Worm (Caenorhabditis elegans): Measurements from ENCODE around the gene ins-5.
"Not testable (repeated sequence)": the region's sequence is repeated elsewhere in the genome, so short reads cannot be mapped to it uniquely, and the experiment has no call there.

Gene ins-5

DNA sequence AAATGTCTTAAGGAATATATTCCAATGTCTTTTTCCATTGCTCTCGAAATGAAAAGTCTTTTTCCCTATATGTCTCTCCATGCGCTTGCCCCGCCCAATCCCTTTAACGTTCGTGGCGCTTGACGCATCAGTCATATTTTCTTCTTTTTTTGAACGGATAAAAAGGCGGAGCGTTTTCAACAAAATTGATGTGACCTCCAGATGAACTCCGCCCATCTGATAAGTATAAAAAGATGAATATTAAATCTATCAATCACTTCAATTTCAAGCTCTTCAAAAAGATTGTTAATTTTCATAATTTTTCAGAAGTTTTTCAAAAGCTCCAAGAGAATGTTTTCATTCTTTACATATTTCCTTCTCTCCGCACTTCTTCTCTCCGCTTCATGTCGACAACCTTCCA, 1.3 kb upstream of the ins-5 start, which contains the start of gene ins-4:
Gene ins-4, plus strand, starts transcription at position 301 of the 400 bp plus-strand sequence.
- TF ChIP-seq mab-5 (tag; optimal IDR thresholded peaks at IDR 0.05) (no peak), sem-4 (tag; optimal IDR thresholded peaks at IDR 0.05) (no peak), nhr-25 (tag; optimal IDR thresholded peaks at IDR 0.05) (no peak), dmd-4 (tag; optimal IDR thresholded peaks at IDR 0.05) (no peak), snpc-4 (tag; optimal IDR thresholded peaks at IDR 0.05) (no peak), ztf-1 (GFP tag; conservative IDR thresholded peaks at IDR 0.05) (no peak), lin-11 (tag; optimal IDR thresholded peaks at IDR 0.05) (no peak), nhr-10 (tag; optimal IDR thresholded peaks at IDR 0.05) (no peak), nhr-129 (tag; optimal IDR thresholded peaks at IDR 0.05) (no peak)

DNA sequence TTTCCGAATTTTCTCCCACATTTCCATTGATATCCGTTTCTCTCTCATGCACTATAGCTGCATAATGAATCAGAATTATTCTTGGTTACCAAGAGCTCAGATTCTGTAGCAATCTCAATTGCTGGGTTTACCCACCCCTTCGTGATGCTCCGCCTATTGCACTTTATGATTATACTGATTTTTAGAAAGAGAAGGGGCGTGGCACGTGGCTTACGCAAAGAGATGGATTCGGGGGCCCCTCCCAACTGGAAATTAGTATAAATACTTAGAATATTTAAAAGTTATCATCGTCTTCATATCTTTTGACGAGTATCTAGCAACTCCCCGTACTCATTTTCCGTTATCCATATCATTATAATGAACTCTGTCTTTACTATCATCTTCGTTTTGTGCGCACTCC, 2.8 kb downstream of the ins-5 start, which contains the start of gene ins-6:
Gene ins-6, plus strand, starts transcription at position 301 of the 400 bp plus-strand sequence.
- TF ChIP-seq gmeb-1 (tag; optimal IDR thresholded peaks at IDR 0.05) (no peak), lin-39 (tag; optimal IDR thresholded peaks at IDR 0.05) (no peak), F13H6.1 (tag; optimal IDR thresholded peaks at IDR 0.05) (no peak), aly-2 (tag; optimal IDR thresholded peaks at IDR 0.05) (no peak), peb-1 (tag; optimal IDR thresholded peaks at IDR 0.05) (no peak), lin-11 (tag; optimal IDR thresholded peaks at IDR 0.05) (no peak), ztf-1 (GFP tag; conservative IDR thresholded peaks at IDR 0.05) (no peak), nhr-237 (tag; optimal IDR thresholded peaks at IDR 0.05) (no peak), egl-27 (tag; optimal IDR thresholded peaks at IDR 0.05) (no peak), unc-39 (tag; optimal IDR thresholded peaks at IDR 0.05) (no peak)

DNA sequence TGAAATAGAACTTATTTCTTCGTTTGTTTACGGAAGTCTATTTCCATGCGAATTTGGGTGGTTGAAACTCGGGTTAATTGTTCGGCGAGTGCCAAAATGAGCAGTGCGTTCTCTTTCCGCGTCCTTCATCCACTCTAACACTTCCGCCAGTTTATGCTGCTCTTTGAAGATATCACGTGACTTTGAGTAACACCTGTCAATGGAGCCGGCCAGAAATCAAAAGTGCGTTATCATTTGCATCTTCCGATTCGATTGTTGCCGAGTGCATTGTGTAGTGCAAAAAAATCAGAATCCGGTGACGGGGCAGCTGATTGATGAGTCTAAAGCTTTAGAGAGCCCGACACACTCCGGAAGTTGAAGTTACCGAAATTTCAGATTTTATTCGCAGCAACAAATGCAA, 3.6 kb downstream of the ins-5 start:
- TF ChIP-seq sem-4 (tag; optimal IDR thresholded peaks at IDR 0.05) (no peak), crh-2 (tag; optimal IDR thresholded peaks at IDR 0.05) (no peak), elt-1 (tag; optimal IDR thresholded peaks at IDR 0.05) (no peak), nhr-12 (tag; optimal IDR thresholded peaks at IDR 0.05) (no peak), lin-11 (tag; optimal IDR thresholded peaks at IDR 0.05) (no peak), nhr-6 (tag; optimal IDR thresholded peaks at IDR 0.05) (no peak), lsy-2 (tag; optimal IDR thresholded peaks at IDR 0.05) (no peak)

DNA sequence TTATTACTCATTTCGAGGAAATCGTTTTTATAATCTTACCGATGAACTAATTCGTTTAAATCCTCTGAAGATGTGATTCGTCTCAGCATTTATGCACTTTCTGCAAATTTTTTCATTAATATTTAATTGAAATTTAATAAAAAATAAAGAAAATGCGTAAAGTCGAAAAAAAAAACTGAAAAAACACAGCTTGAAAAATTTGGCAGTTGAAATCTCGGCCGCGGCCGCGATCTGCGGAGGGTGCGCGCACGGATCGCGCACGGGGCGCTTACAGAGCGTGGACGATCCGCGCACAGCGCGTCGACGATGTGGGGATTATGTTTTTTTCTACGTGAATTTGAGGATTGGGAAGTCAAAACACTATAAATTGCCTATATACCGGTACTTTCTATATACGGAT, 11.5 kb downstream of the ins-5 start, which contains the start of gene ZK84.4:
Gene ZK84.4, minus strand, starts transcription at position 101 of the 400 bp plus-strand sequence.
- not testable (repeated sequence) for TF ChIP-seq C34F6.9 (tag; optimal IDR thresholded peaks at IDR 0.05); blmp-1 (tag; optimal IDR thresholded peaks at IDR 0.05; ENCODE audit: insufficient read depth); skn-1 (tag; optimal IDR thresholded peaks at IDR 0.05)

DNA sequence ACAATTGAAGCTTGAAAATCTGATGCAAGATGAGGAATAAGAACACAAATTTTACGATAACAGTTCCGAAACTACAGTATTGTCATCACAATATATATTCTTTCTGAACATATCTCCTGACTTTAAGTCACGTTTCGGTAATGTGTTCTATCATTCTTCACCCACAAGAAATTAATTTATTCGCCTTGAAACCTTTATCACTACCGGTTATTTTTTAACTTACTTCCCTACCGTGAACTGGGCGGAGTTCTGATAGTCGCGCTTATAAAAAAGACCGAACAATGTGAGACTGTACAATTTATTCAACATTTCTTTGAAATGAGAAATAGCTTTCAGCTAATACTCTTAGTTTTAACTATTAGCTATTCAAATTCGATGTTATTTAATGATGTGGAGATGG, 13.2 kb downstream of the ins-5 start, which contains the start of gene ins-20:
Gene ins-20, plus strand, starts transcription at position 301 of the 400 bp plus-strand sequence.
- TF ChIP-seq ztf-4 (tag; optimal IDR thresholded peaks at IDR 0.05) (no peak), lin-39 (tag; optimal IDR thresholded peaks at IDR 0.05) (no peak), fos-1 (tag; optimal IDR thresholded peaks at IDR 0.05) (no peak), nhr-129 (tag; optimal IDR thresholded peaks at IDR 0.05) (no peak), elt-1 (tag; optimal IDR thresholded peaks at IDR 0.05) (no peak), ceh-16 (tag; optimal IDR thresholded peaks at IDR 0.05) (no peak), alr-1 (tag; optimal IDR thresholded peaks at IDR 0.05) (no peak)

DNA sequence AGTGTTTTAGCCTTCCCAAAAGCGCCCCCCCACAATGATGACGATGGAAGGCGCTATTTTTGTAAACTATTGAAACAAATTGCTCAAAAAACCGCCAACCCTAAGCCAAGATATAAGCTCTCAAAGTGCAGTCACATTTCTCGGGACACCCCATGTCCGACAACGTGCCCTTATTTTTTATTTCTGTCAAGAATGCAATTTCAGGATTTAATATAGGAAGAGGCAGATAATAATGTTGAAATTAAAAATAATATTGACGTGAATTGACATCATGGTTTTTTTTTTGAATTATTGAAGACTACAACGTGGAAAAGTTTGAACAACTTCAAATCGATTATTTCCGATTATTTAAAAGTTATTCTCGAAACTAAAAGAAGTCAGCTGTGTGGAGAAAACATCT, 16.7 kb downstream of the ins-5 start, which contains the start of gene ZK84.2:
Gene ZK84.2, plus strand, starts transcription at position 301 of the 400 bp plus-strand sequence.
- TF ChIP-seq unc-62 (GFP tag; optimal IDR thresholded peaks at IDR 0.05); unc-55 (GFP tag; optimal IDR thresholded peaks at IDR 0.05); snpc-4 (tag; optimal IDR thresholded peaks at IDR 0.05): not testable (repeated sequence)

DNA sequence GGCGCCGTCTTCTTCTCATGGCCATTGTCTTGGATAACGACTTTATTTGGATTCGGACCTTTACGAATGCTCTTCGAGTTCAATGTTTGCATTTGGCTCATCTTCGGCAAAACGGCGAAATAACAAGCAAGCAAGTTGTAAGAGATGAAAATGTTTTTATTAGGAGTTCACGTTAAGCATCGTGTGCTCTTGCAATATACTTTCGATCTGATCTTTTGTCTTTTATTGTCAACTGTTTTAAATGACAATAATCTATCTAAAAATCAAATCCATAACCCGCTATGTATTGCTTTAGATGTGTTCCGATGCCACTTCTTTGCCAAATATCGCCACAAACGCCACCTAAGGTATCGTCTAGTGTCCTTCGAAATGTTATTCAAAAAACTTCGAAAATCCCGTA, 19.1 kb downstream of the ins-5 start, which contains the start of gene ZK84.5:
Gene ZK84.5, minus strand, starts transcription at position 101 of the 400 bp plus-strand sequence.
- TF ChIP-seq ztf-11 (tag; optimal IDR thresholded peaks at IDR 0.05) (no peak), blmp-1 (tag; optimal IDR thresholded peaks at IDR 0.05; ENCODE audit: insufficient read depth) (no peak), nhr-237 (tag; optimal IDR thresholded peaks at IDR 0.05) (no peak), nhr-11 (tag; optimal IDR thresholded peaks at IDR 0.05) (no peak), C34F6.9 (tag; optimal IDR thresholded peaks at IDR 0.05) (no peak), sma-3 (GFP tag; optimal IDR thresholded peaks at IDR 0.05) (no peak), aly-2 (tag; optimal IDR thresholded peaks at IDR 0.05) (no peak), fos-1 (tag; optimal IDR thresholded peaks at IDR 0.05) (no peak), alr-1 (tag; optimal IDR thresholded peaks at IDR 0.05) (no peak), skn-1 (tag; optimal IDR thresholded peaks at IDR 0.05) (no peak), nhr-12 (tag; optimal IDR thresholded peaks at IDR 0.05) (no peak), ZK546.5 (tag; optimal IDR thresholded peaks at IDR 0.05) (no peak), lin-11 (tag; optimal IDR thresholded peaks at IDR 0.05) (no peak)

Data from whole organism, L2 larva.